Fruit fly (Drosophila melanogaster) whole organism, pupa: ENCODE measurements around the gene CG32022.

Experiments used
- CG10348 ChIP-seq: fragments of 200-800 bp; sonication (Bioruptor generic); IDR thresholded peaks from 2 replicates; pipeline ENCODE4 v1.3.6; 2022; ENCODE audit warnings: missing biosample characterization, missing genetic modification characterization
- CG12605 ChIP-seq: fragments of 200-800 bp; sonication (Bioruptor generic); IDR thresholded peaks from 2 replicates; pipeline ENCODE4 v1.3.6; 2022; ENCODE audit warnings: missing biosample characterization, missing genetic modification characterization
- CG13204 ChIP-seq: fragments of 200-800 bp; sonication (Bioruptor generic); optimal IDR thresholded peaks from 2 replicates; lab custom pipeline; 2018; ENCODE audit warnings: missing biosample characterization, mild to moderate bottlenecking, missing genetic modification characterization, moderate library complexity
- CG14655 ChIP-seq: fragments of 200-800 bp; sonication (Bioruptor generic); optimal IDR thresholded peaks from 3 replicates; lab custom pipeline; 2017; ENCODE audit warnings: mild to moderate bottlenecking, missing biosample characterization, missing genetic modification reagents, missing genetic modification characterization
- CG15710 ChIP-seq: fragments of 200-800 bp; sonication (Bioruptor generic); optimal IDR thresholded peaks from 2 replicates; lab custom pipeline; 2018; ENCODE audit warnings: missing biosample characterization, mild to moderate bottlenecking, missing genetic modification characterization, moderate library complexity
- CG17806 ChIP-seq: fragments of 200-800 bp; sonication (Bioruptor generic); optimal IDR thresholded peaks from 2 replicates; lab custom pipeline; 2018; ENCODE audit warnings: missing biosample characterization, mild to moderate bottlenecking, missing genetic modification characterization, moderate library complexity
- CG32121 ChIP-seq: fragments of 200-800 bp; sonication (Bioruptor generic); IDR thresholded peaks from 2 replicates; pipeline ENCODE4 v1.3.6; 2022; ENCODE audit warnings: missing biosample characterization, missing genetic modification characterization
- CG34367 ChIP-seq: fragments of 200-800 bp; sonication (Bioruptor generic); optimal IDR thresholded peaks from 2 replicates; lab custom pipeline; 2018; ENCODE audit warnings: missing biosample characterization, mild to moderate bottlenecking, missing genetic modification characterization
- CG4496 ChIP-seq: fragments of 200-800 bp; sonication (Bioruptor generic); IDR thresholded peaks from 3 replicates; pipeline ENCODE4 v1.3.6; 2022; ENCODE audit warnings: missing biosample characterization, missing genetic modification characterization
- CG8159 ChIP-seq: fragments of 200-800 bp; sonication (Bioruptor generic); optimal IDR thresholded peaks from 3 replicates; lab custom pipeline; 2018; ENCODE audit warnings: missing biosample characterization, mild to moderate bottlenecking, missing genetic modification characterization, moderate library complexity
- CG8301 ChIP-seq: fragments of 200-800 bp; sonication (Bioruptor generic); optimal IDR thresholded peaks from 2 replicates; lab custom pipeline; 2018; ENCODE audit warnings: missing biosample characterization, mild to moderate bottlenecking, missing genetic modification characterization
- CG9948 ChIP-seq: fragments of 200-800 bp; sonication (Bioruptor generic); optimal IDR thresholded peaks from 2 replicates; lab custom pipeline; 2018; ENCODE audit warnings: missing biosample characterization, mild to moderate bottlenecking, missing genetic modification characterization, moderate library complexity
- D1 ChIP-seq: fragments of 200-800 bp; sonication (Bioruptor generic); optimal IDR thresholded peaks from 2 replicates; lab custom pipeline; 2018; ENCODE audit warnings: missing biosample characterization, mild to moderate bottlenecking, missing genetic modification characterization, moderate library complexity
- EcR ChIP-seq: fragments of 200-800 bp; sonication (Bioruptor generic); optimal IDR thresholded peaks from 3 replicates; lab custom pipeline; 2019; ENCODE audit warnings: missing biosample characterization, missing genetic modification characterization, mild to moderate bottlenecking, moderate library complexity, missing genetic modification reagents
- Ets98B ChIP-seq: fragments of 200-800 bp; sonication (Bioruptor generic); IDR thresholded peaks from 2 replicates; pipeline ENCODE4 v1.3.6; 2022; ENCODE audit warnings: missing biosample characterization, missing genetic modification characterization
- Pif1A ChIP-seq: fragments of 200-800 bp; sonication (Bioruptor generic); optimal IDR thresholded peaks from 3 replicates; lab custom pipeline; 2016; ENCODE audit warnings: missing biosample characterization, missing genetic modification characterization
- Pif1B ChIP-seq: fragments of 200-800 bp; sonication (Bioruptor generic); optimal IDR thresholded peaks from 3 replicates; lab custom pipeline; 2016; ENCODE audit warnings: missing biosample characterization, missing genetic modification characterization
- Snoo ChIP-seq: fragments of 200-800 bp; sonication (Bioruptor generic); optimal IDR thresholded peaks from 3 replicates; lab custom pipeline; 2017; ENCODE audit warnings: missing biosample characterization, mild to moderate bottlenecking, missing genetic modification characterization, inconsistent platforms
- fd96Ca ChIP-seq: fragments of 200-800 bp; sonication (Bioruptor generic); IDR thresholded peaks from 3 replicates; pipeline ENCODE4 v1.3.6; 2022; ENCODE audit warnings: missing biosample characterization, missing genetic modification characterization
- gl ChIP-seq: fragments of 200-800 bp; sonication (Bioruptor generic); optimal IDR thresholded peaks from 2 replicates; lab custom pipeline; 2018; ENCODE audit warnings: missing biosample characterization, mild to moderate bottlenecking, missing genetic modification characterization
- rn ChIP-seq: fragments of 200-800 bp; sonication (Bioruptor generic); IDR thresholded peaks from 2 replicates; pipeline ENCODE4 v1.3.6; 2022; ENCODE audit warnings: missing biosample characterization, missing genetic modification characterization

CG32022 gene

DNA sequence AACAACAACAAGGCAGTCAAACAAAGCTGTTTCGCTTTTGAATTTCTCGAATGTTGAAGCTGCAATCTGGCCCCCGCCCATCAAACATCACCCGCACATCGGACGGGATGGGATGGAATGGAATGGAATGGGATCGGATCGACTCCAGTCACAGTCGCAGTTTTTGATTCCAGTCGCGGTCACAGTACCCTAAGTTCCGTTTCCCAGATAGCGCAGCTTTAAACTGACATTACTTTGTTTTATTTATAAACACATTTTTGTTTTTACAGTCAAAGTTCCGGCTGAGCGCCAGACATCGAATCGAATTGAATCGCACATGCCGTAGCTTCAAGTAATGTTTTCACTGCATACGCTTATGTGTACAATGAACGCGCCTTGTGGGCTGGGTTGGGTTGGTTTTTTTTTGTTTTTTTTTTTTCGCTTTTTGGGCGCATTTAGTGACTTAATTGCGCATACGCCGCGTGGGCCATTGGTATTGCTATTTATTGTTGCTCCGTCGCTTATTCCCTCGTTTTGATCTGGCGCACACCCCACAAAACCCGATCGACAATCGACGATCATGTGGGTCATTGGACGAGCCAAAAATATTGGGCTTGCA lies 32.3 kb downstream of the CG32022 start:
- peak; percentile 44 for TF ChIP-seq EcR (GFP tag; lab: Kevin White, UChicago)
- TF ChIP-seq CG14655 (GFP tag; lab: Kevin White, UChicago) = no peak

DNA sequence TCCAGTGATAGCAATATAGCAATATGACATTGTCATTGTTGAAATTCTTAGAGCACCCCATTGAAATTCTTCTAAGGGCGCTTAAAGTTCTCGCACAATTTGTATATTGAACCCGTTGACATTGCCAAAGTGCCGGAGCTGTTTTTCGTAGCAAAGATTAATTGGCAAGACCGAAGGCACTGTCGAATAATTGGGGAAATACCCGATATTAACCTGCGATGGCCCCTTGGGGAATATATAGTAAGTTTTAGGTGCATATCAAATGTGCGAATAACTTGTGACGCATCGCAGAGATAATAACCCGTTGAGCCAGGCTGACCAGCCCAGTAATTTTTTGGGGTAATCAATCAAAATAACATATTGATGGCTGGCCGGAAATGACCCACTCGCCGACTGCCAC lies 34.4 kb downstream of the CG32022 start:
- TF ChIP-seq rn (GFP tag; lab: Robert Waterston, UW) = no peak
- TF ChIP-seq CG32121 (GFP tag; lab: Robert Waterston, UW) = no peak
- no peak for TF ChIP-seq CG12605
- no peak for TF ChIP-seq CG14655 (GFP tag; lab: Kevin White, UChicago)
- no peak for TF ChIP-seq CG17806
- no peak for TF ChIP-seq Pif1A (GFP tag; lab: Kevin White, UChicago)
- TF ChIP-seq CG8159 (tag; lab: Kevin White, UChicago) = no peak
- no peak for TF ChIP-seq fd96Ca (GFP tag; lab: Robert Waterston, UW)

DNA sequence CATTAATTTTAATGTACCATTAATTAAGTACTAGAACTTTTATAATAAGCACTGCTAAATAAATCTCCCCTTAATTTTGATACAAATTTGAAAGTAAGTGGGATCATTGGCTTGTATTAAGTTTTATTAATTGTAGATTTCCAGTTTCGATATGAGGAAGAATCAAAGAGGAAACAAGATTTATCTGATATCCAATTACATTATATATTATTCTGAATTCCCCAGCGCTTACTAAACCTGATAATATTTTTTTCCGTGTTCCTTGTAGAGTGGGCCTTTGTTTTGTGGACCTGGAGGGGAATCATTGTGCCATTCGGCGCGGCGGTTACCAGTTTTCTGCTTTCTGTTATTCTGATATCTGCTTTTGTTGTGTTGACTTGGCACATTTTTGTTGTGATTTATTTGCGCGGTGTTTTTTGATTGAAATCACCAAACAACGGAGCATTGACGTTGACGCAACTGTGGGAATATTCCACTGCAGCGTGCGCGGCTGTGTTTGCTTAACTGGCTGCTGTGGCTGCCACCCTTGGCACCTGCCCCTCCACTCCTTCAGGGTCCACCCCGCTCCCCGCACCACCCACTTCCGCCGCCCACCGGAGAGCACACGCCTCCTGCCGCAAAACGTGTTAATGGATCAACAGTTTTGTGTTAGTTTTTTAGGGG lies 36.5 kb downstream of the CG32022 start:
- TF ChIP-seq CG9948 (tag; lab: Kevin White, UChicago) = no peak
- TF ChIP-seq Ets98B (GFP tag; lab: Robert Waterston, UW) = no peak
- peak; percentile 11 for TF ChIP-seq Pif1A (GFP tag; lab: Kevin White, UChicago)
- no peak for TF ChIP-seq Snoo (tag; lab: Kevin White, UChicago)
- no peak for TF ChIP-seq CG32121 (GFP tag; lab: Robert Waterston, UW)
- 0 out of 3 replicates have a peak, but pooled peaks have one; percentile 24 for TF ChIP-seq CG4496 (GFP tag; lab: Robert Waterston, UW)
- no peak for TF ChIP-seq CG34367 (tag; lab: Kevin White, UChicago)
- no peak for TF ChIP-seq CG17806
- no peak for TF ChIP-seq CG13204 (GFP tag; lab: Kevin White, UChicago)
- TF ChIP-seq CG12605 = no peak
- no peak for TF ChIP-seq rn (GFP tag; lab: Robert Waterston, UW)
- peak; percentile 38 for TF ChIP-seq EcR (GFP tag; lab: Kevin White, UChicago)
- no peak for TF ChIP-seq Pif1B (GFP tag; lab: Kevin White, UChicago)
- no peak for TF ChIP-seq D1 (tag; lab: Kevin White, UChicago)
- TF ChIP-seq CG10348 = no peak
- no peak for TF ChIP-seq CG14655 (GFP tag; lab: Kevin White, UChicago)
- TF ChIP-seq gl (tag; lab: Kevin White, UChicago) = no peak
- TF ChIP-seq CG8159 (tag; lab: Kevin White, UChicago) = peak; percentile 42
- no peak for TF ChIP-seq CG8301 (tag; lab: Kevin White, UChicago)
- TF ChIP-seq CG15710 (tag; lab: Kevin White, UChicago) = peak; percentile 25
- TF ChIP-seq fd96Ca (GFP tag; lab: Robert Waterston, UW) = no peak

DNA sequence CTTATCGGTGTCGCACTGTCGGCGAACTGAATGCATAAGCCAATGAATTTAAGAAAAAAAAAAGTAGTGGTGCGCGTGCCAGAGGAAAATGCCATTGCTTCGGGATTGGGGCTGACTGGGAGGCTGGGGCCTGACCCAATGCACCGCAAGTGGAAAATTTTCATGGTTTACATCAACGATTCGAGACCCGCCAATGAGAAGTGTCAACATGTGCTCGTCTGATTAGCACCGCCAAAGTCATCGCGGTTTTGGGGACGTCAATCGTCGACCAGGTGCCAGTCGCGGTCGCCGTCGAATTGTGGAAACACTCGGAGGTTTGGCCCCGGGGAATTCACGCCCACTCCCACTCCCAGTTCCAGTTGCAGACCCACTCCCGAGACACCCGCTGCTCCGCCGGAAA lies 37.3 kb downstream of the CG32022 start:
- TF ChIP-seq fd96Ca (GFP tag; lab: Robert Waterston, UW) (0 out of 3 replicates have a peak, but pooled peaks have one; percentile 37), CG10348 (no peak)

DNA sequence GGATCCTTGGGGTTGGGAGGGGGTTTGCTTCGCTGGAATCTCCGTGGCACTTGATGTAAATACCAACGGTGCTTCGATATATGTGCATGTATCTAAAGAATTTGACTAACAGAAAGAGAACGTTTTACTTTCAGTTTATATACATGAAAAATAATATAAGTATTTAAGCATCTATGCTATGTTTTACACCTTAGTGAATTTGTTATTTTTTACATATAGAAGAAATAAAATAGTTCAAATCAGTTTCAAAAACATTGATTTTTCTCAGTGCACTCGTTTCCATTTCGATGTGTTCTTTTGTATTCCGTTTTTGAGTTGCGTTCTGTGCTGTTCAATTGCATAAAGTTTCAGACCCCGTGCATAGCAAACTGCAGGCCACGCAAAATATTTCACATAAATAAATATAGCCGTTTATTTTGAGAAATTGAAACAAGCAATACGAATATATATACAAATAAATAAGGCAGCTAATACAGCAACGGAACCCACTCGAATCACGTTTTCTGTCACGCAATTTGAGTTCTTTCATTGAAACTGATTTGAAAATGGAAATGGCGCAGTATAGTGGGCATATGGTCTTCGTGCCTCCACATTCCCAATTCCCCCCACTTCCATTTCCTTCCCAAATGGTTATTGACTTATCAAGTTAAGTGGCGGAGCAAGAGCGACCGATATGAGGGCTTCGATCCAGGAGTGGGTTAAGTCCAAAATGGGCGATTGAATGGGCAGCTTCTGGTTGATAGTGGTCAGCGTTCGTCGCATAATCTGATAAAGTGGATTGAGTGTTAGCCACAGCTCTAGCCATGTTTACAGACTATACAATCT lies 38.3 kb downstream of the CG32022 start:
- TF ChIP-seq rn (GFP tag; lab: Robert Waterston, UW) (no peak), CG32121 (GFP tag; lab: Robert Waterston, UW) (peak; percentile 26; the same call in 1 of the 2 replicates), D1 (tag; lab: Kevin White, UChicago) (no peak), CG15710 (tag; lab: Kevin White, UChicago) (no peak), CG13204 (GFP tag; lab: Kevin White, UChicago) (no peak), CG8301 (tag; lab: Kevin White, UChicago) (no peak), CG9948 (tag; lab: Kevin White, UChicago) (peak; percentile 15), Ets98B (GFP tag; lab: Robert Waterston, UW) (no peak; the same call in 1 of the 2 replicates), CG14655 (GFP tag; lab: Kevin White, UChicago) (peak; percentile 8), CG4496 (GFP tag; lab: Robert Waterston, UW) (peak; percentile 48; the same call in 1 of the 3 replicates), EcR (GFP tag; lab: Kevin White, UChicago) (no peak), CG8159 (tag; lab: Kevin White, UChicago) (peak; percentile 25), Pif1A (GFP tag; lab: Kevin White, UChicago) (no peak), fd96Ca (GFP tag; lab: Robert Waterston, UW) (no peak), Pif1B (GFP tag; lab: Kevin White, UChicago) (no peak), CG17806 (peak; percentile 41), CG12605 (no peak), CG34367 (tag; lab: Kevin White, UChicago) (no peak), CG10348 (no peak), Snoo (tag; lab: Kevin White, UChicago) (no peak), gl (tag; lab: Kevin White, UChicago) (no peak)
